Worm (Caenorhabditis elegans): ENCODE data around the gene mcm-5.
A peak's percentile ranks its signal among the peaks of the same experiment; 100 is the strongest.

ce11 chrIII:4281955-4282618 is 9.0 kb downstream of the mcm-5 start:
- TF ChIP-seq attf-5 (GFP tag; optimal IDR thresholded peaks at IDR 0.05): peak; percentile 98
- peak; percentile 98 for TF ChIP-seq egl-44 (GFP tag; IDR thresholded peaks at IDR 0.05)
- peak; percentile 68 for TF ChIP-seq F10E7.11 (tag; optimal IDR thresholded peaks at IDR 0.05)
- TF ChIP-seq lin-40 (tag; optimal IDR thresholded peaks at IDR 0.05): peak; percentile 99
- peak; percentile 89 for TF ChIP-seq B0035.1 (tag; optimal IDR thresholded peaks at IDR 0.05)

Data from whole organism, young adult.